Fruit fly (Drosophila melanogaster) whole organism, embryonic: ENCODE measurements around the gene ph-p.

Experiments used
- Atf3 ChIP-seq: fragments of 200-800 bp; sonication (Bioruptor generic); optimal IDR thresholded peaks from 3 replicates; lab custom pipeline; 2016; ENCODE audit warnings: missing biosample characterization, missing genetic modification characterization
- Bgb ChIP-seq: fragments of 200-800 bp; sonication (Bioruptor generic); IDR thresholded peaks from 2 replicates; pipeline ENCODE4 v1.3.6; 2022; ENCODE audit warnings: missing biosample characterization, missing genetic modification characterization; ENCODE audit not compliant: partially characterized antibody
- Blimp-1 ChIP-seq: fragments of 200-800 bp; sonication (Bioruptor generic); optimal IDR thresholded peaks from 3 replicates; lab custom pipeline; 2018; ENCODE audit warnings: missing biosample characterization, missing genetic modification characterization, mild to moderate bottlenecking, moderate library complexity, missing genetic modification reagents
- CG10267 ChIP-seq: fragments of 200-800 bp; sonication (Bioruptor generic); optimal IDR thresholded peaks from 2 replicates; lab custom pipeline; 2018; ENCODE audit warnings: missing biosample characterization, mild to moderate bottlenecking, missing genetic modification characterization, moderate library complexity
- CG11504 ChIP-seq: fragments of 200-800 bp; sonication (Bioruptor generic); optimal IDR thresholded peaks from 3 replicates; lab custom pipeline; 2019; ENCODE audit warnings: missing biosample characterization, mild to moderate bottlenecking, missing genetic modification characterization, moderate library complexity
- CG11560 ChIP-seq: fragments of 200-800 bp; sonication (Bioruptor generic); IDR thresholded peaks from 3 replicates; pipeline ENCODE4 v1.3.6; 2022; ENCODE audit warnings: missing biosample characterization, missing genetic modification characterization
- CG16779 ChIP-seq: fragments of 200-800 bp; sonication (Bioruptor generic); IDR thresholded peaks from 2 replicates; pipeline ENCODE4 v1.3.6; 2022; ENCODE audit warnings: missing biosample characterization, missing genetic modification characterization
- CG2116 ChIP-seq: fragments of 200-800 bp; sonication (Bioruptor generic); optimal IDR thresholded peaks from 3 replicates; lab custom pipeline; 2018; ENCODE audit warnings: missing biosample characterization, mild to moderate bottlenecking, missing genetic modification characterization
- CG3065 ChIP-seq: fragments of 200-800 bp; sonication (Bioruptor generic); optimal IDR thresholded peaks from 2 replicates; lab custom pipeline; 2016; ENCODE audit warnings: missing biosample characterization, missing genetic modification characterization
- CG31365 ChIP-seq: fragments of 200-800 bp; sonication (Bioruptor generic); optimal IDR thresholded peaks from 2 replicates; lab custom pipeline; 2018; ENCODE audit warnings: missing biosample characterization, mild to moderate bottlenecking, missing genetic modification characterization
- CG34422 ChIP-seq: fragments of 200-800 bp; sonication (Bioruptor generic); IDR thresholded peaks from 3 replicates; pipeline ENCODE4 v1.3.6; 2022; ENCODE audit warnings: missing biosample characterization, missing genetic modification characterization
- CG4282 ChIP-seq: fragments of 200-800 bp; sonication (Bioruptor generic); optimal IDR thresholded peaks from 2 replicates; lab custom pipeline; 2016; ENCODE audit warnings: missing biosample characterization, missing genetic modification characterization
- CG5180 ChIP-seq: fragments of 200-800 bp; sonication (Bioruptor generic); optimal IDR thresholded peaks from 3 replicates; lab custom pipeline; 2017; ENCODE audit warnings: missing biosample characterization, missing genetic modification characterization, mild to moderate bottlenecking, moderate library complexity, missing genetic modification reagents
- CG6683 ChIP-seq: fragments of 200-800 bp; sonication (Bioruptor generic); optimal IDR thresholded peaks from 2 replicates; lab custom pipeline; 2017; ENCODE audit warnings: missing biosample characterization, mild to moderate bottlenecking, missing genetic modification characterization, missing genetic modification reagents
- CG6791 ChIP-seq: fragments of 200-800 bp; sonication (Bioruptor generic); IDR thresholded peaks from 3 replicates; pipeline ENCODE4 v1.3.6; 2022; ENCODE audit warnings: missing biosample characterization, missing genetic modification characterization; ENCODE audit not compliant: partially characterized antibody
- CG8359 ChIP-seq: fragments of 200-800 bp; sonication (Bioruptor generic); optimal IDR thresholded peaks from 2 replicates; lab custom pipeline; 2017; ENCODE audit warnings: missing biosample characterization, mild to moderate bottlenecking, missing genetic modification characterization, borderline replicate concordance
- Dfd ChIP-seq, 2 experiments: fragments of >200 bp; optimal IDR thresholded peaks; 2 replicates each; lab custom pipeline; 2017; ENCODE audit warnings: missing biosample characterization in 2 of 2, missing genetic modification characterization in 2 of 2
- E2f2 ChIP-seq: fragments of 200-800 bp; sonication (Bioruptor generic); IDR thresholded peaks from 2 replicates; pipeline ENCODE4 v1.3.6; 2022; ENCODE audit warnings: missing biosample characterization, missing genetic modification characterization
- H15 ChIP-seq: fragments of 200-800 bp; sonication (Bioruptor generic); IDR thresholded peaks from 3 replicates; pipeline ENCODE4 v1.3.6; 2022; ENCODE audit warnings: missing biosample characterization, missing genetic modification characterization
- HLH54F ChIP-seq: fragments of 200-800 bp; sonication (Bioruptor generic); optimal IDR thresholded peaks from 3 replicates; lab custom pipeline; 2016; ENCODE audit warnings: missing biosample characterization, missing genetic modification characterization
- HLHmδ ChIP-seq: fragments of 200-800 bp; sonication (Bioruptor generic); optimal IDR thresholded peaks from 2 replicates; lab custom pipeline; 2018; ENCODE audit warnings: missing biosample characterization, mild to moderate bottlenecking, missing genetic modification characterization, moderate library complexity
- Hand ChIP-seq: fragments of 200-800 bp; sonication (Bioruptor generic); optimal IDR thresholded peaks from 2 replicates; lab custom pipeline; 2017; ENCODE audit warnings: mild to moderate bottlenecking, missing biosample characterization, missing genetic modification reagents, missing genetic modification characterization
- HmgZ ChIP-seq: fragments of 200-800 bp; sonication (Bioruptor generic); optimal IDR thresholded peaks from 2 replicates; lab custom pipeline; 2018; ENCODE audit warnings: missing biosample characterization, mild to moderate bottlenecking, missing genetic modification characterization
- Hr3 ChIP-seq: fragments of 200-800 bp; sonication (Bioruptor generic); optimal IDR thresholded peaks from 3 replicates; lab custom pipeline; 2016; ENCODE audit warnings: missing biosample characterization, missing genetic modification characterization
- Hr39 ChIP-seq: fragments of >200 bp; optimal IDR thresholded peaks from 2 replicates; lab custom pipeline; 2017
- Kr ChIP-seq: fragments of 200-800 bp; sonication (Bioruptor generic); optimal IDR thresholded peaks from 2 replicates; lab custom pipeline; 2017; ENCODE audit warnings: missing biosample characterization, mild to moderate bottlenecking, missing genetic modification characterization
- Rfx ChIP-seq: fragments of 200-800 bp; sonication (Bioruptor generic); IDR thresholded peaks from 2 replicates; pipeline ENCODE4 v1.3.6; 2022; ENCODE audit warnings: missing biosample characterization, missing genetic modification characterization
- Scr ChIP-seq: fragments of 200-800 bp; sonication (Bioruptor generic); IDR thresholded peaks from 2 replicates; pipeline ENCODE4 v1.3.6; 2022; ENCODE audit warnings: missing biosample characterization, missing genetic modification characterization; ENCODE audit not compliant: partially characterized antibody
- Taf1 ChIP-seq: fragments of 200-800 bp; sonication (Bioruptor generic); IDR thresholded peaks from 2 replicates; pipeline ENCODE4 v1.3.6; 2022; ENCODE audit warnings: missing biosample characterization, missing genetic modification characterization
- ac ChIP-seq: fragments of 200-800 bp; sonication (Bioruptor generic); optimal IDR thresholded peaks from 3 replicates; lab custom pipeline; 2017; ENCODE audit warnings: missing biosample characterization, mild to moderate bottlenecking, missing genetic modification characterization
- bcd ChIP-seq: fragments of 200-800 bp; sonication (Bioruptor generic); optimal IDR thresholded peaks from 2 replicates; lab custom pipeline; 2017; ENCODE audit warnings: missing biosample characterization, mild to moderate bottlenecking, missing genetic modification characterization
- chm ChIP-seq: fragments of 200-800 bp; sonication (Bioruptor generic); IDR thresholded peaks from 2 replicates; pipeline ENCODE4 v1.3.6; 2022; ENCODE audit warnings: missing biosample characterization, missing genetic modification characterization
- cwo ChIP-seq: fragments of 200-800 bp; sonication (Bioruptor generic); optimal IDR thresholded peaks from 3 replicates; lab custom pipeline; 2017; ENCODE audit warnings: missing biosample characterization, missing genetic modification characterization, mild to moderate bottlenecking, moderate library complexity, missing genetic modification reagents
- danr ChIP-seq: fragments of 200-800 bp; sonication (Bioruptor generic); IDR thresholded peaks from 2 replicates; pipeline ENCODE4 v1.3.6; 2022; ENCODE audit warnings: missing biosample characterization, missing genetic modification characterization
- esg ChIP-seq: fragments of 200-800 bp; sonication (Bioruptor generic); conservative IDR thresholded peaks from 2 replicates; pipeline ENCODE4 v1.3.6; 2022; ENCODE audit warnings: missing biosample characterization, missing genetic modification characterization
- fd102C ChIP-seq: fragments of 200-800 bp; sonication (Bioruptor generic); optimal IDR thresholded peaks from 2 replicates; lab custom pipeline; 2018; ENCODE audit warnings: missing biosample characterization, mild to moderate bottlenecking, missing genetic modification characterization, moderate library complexity
- gcm ChIP-seq: fragments of 200-800 bp; sonication (Bioruptor generic); optimal IDR thresholded peaks from 2 replicates; lab custom pipeline; 2019; ENCODE audit warnings: missing biosample characterization, mild to moderate bottlenecking, missing genetic modification characterization, moderate library complexity
- gem ChIP-seq: fragments of 200-800 bp; sonication (Bioruptor generic); optimal IDR thresholded peaks from 2 replicates; lab custom pipeline; 2019; ENCODE audit warnings: missing biosample characterization, mild to moderate bottlenecking, missing genetic modification characterization, moderate library complexity
- lab ChIP-seq: fragments of 200-800 bp; sonication (Bioruptor generic); optimal IDR thresholded peaks from 3 replicates; lab custom pipeline; 2017; ENCODE audit warnings: missing biosample characterization, missing genetic modification characterization, mild to moderate bottlenecking, moderate library complexity, missing genetic modification reagents
- lmd ChIP-seq: fragments of 200-800 bp; sonication (Bioruptor generic); IDR thresholded peaks from 2 replicates; pipeline ENCODE4 v1.3.6; 2022; ENCODE audit warnings: missing biosample characterization, missing genetic modification characterization
- org-1 ChIP-seq: fragments of 200-800 bp; sonication (Bioruptor generic); optimal IDR thresholded peaks from 2 replicates; lab custom pipeline; 2017; ENCODE audit warnings: missing biosample characterization, missing genetic modification characterization
- pho ChIP-seq: fragments of 200-800 bp; sonication (Bioruptor generic); optimal IDR thresholded peaks from 2 replicates; lab custom pipeline; 2016; ENCODE audit warnings: missing biosample characterization, missing genetic modification characterization
- seq ChIP-seq: fragments of 200-800 bp; sonication (Bioruptor generic); IDR thresholded peaks from 2 replicates; pipeline ENCODE4 v1.3.6; 2022; ENCODE audit warnings: missing biosample characterization, missing genetic modification characterization
- sima ChIP-seq: fragments of 200-800 bp; sonication (Bioruptor generic); optimal IDR thresholded peaks from 2 replicates; lab custom pipeline; 2016; ENCODE audit warnings: missing biosample characterization, missing genetic modification characterization
- sisA ChIP-seq: fragments of 200-800 bp; sonication (Bioruptor generic); IDR thresholded peaks from 2 replicates; pipeline ENCODE4 v1.3.6; 2022; ENCODE audit warnings: missing biosample characterization, missing genetic modification characterization
- slou ChIP-seq: fragments of 200-800 bp; sonication (Bioruptor generic); optimal IDR thresholded peaks from 3 replicates; lab custom pipeline; 2016; ENCODE audit warnings: missing biosample characterization, missing genetic modification characterization
- trh ChIP-seq: fragments of 200-800 bp; sonication (Bioruptor generic); optimal IDR thresholded peaks from 2 replicates; lab custom pipeline; 2016; ENCODE audit warnings: missing biosample characterization, missing genetic modification characterization
- vnd ChIP-seq: fragments of 200-800 bp; sonication (Bioruptor generic); IDR thresholded peaks from 3 replicates; pipeline ENCODE4 v1.3.6; 2022; ENCODE audit warnings: missing biosample characterization, missing genetic modification characterization; ENCODE audit not compliant: partially characterized antibody
- wor ChIP-seq: fragments of 200-800 bp; sonication (Bioruptor generic); IDR thresholded peaks from 2 replicates; pipeline ENCODE4 v1.3.6; 2022; ENCODE audit warnings: missing biosample characterization, missing genetic modification characterization

ph-p gene

dm6 chrX:2137587-2138341 is 407 bp downstream of the ph-p start (continued):
- TF ChIP-seq Scr (GFP tag; lab: Robert Waterston, UW) (peak; percentile 64), HmgZ (peak; percentile 99), Bgb (GFP tag; lab: Robert Waterston, UW) (peak; percentile 47; the same call in 1 of the 2 replicates), CG6791 (GFP tag; lab: Robert Waterston, UW) (peak; percentile 68; the same call in 1 of the 3 replicates), CG5180 (GFP tag; lab: Kevin White, UChicago) (peak; percentile 93), danr (GFP tag; lab: Robert Waterston, UW) (peak; percentile 99), Dfd (GFP tag; optimal IDR thresholded peaks at IDR 0.05; lab: Kevin White, UChicago) (no peak), Blimp-1 (GFP tag; lab: Kevin White, UChicago) (peak; percentile 98), ac (peak; percentile 99), Rfx (GFP tag; lab: Robert Waterston, UW) (peak; percentile 99), H15 (GFP tag; lab: Robert Waterston, UW) (peak; percentile 98), CG3065 (GFP tag; lab: Kevin White, UChicago) (peak; percentile 97), gcm (GFP tag; lab: Kevin White, UChicago) (peak; percentile 99), fd102C (GFP tag; lab: Kevin White, UChicago) (peak; percentile 97), pho (GFP tag; lab: Kevin White, UChicago) (peak; percentile 96), CG4282 (GFP tag; lab: Kevin White, UChicago) (peak; percentile 91), org-1 (GFP tag; lab: Kevin White, UChicago) (peak; percentile 98), vnd (GFP tag; lab: Robert Waterston, UW) (peak; percentile 80), CG11504 (tag; lab: Kevin White, UChicago) (peak; percentile 98), CG2116 (GFP tag; lab: Kevin White, UChicago) (peak; percentile 85), Kr (GFP tag; lab: Kevin White, UChicago) (peak; percentile 97), CG6683 (GFP tag; lab: Kevin White, UChicago) (peak; percentile 99), esg (peak; percentile 99), Hr39 (lab: Kevin White, UChicago) (no peak), bcd (GFP tag; lab: Kevin White, UChicago) (peak; percentile 99), Hr3 (GFP tag; lab: Kevin White, UChicago) (peak; percentile 95), Atf3 (GFP tag; lab: Kevin White, UChicago) (peak; percentile 88), cwo (peak; percentile 98), seq (GFP tag; lab: Robert Waterston, UW) (peak; percentile 99), lab (GFP tag; lab: Kevin White, UChicago) (peak; percentile 99), CG11560 (peak; percentile 91), CG10267 (tag; lab: Kevin White, UChicago) (peak; percentile 97), HLHmδ (GFP tag; lab: Kevin White, UChicago) (no peak), gem (tag; lab: Kevin White, UChicago) (peak; percentile 100), Taf1 (GFP tag; lab: Robert Waterston, UW) (peak; percentile 99), CG34422 (peak; percentile 99), Hand (GFP tag; lab: Kevin White, UChicago) (peak; percentile 100), lmd (GFP tag; lab: Robert Waterston, UW) (peak; percentile 99), CG8359 (GFP tag; lab: Kevin White, UChicago) (peak; percentile 96), trh (GFP tag; lab: Kevin White, UChicago) (peak; percentile 97), E2f2 (peak; percentile 79), sima (GFP tag; lab: Kevin White, UChicago) (peak; percentile 89), sisA (GFP tag; lab: Robert Waterston, UW) (peak; percentile 99), slou (GFP tag; lab: Kevin White, UChicago) (peak; percentile 98), HLH54F (GFP tag; lab: Kevin White, UChicago) (peak; percentile 93), wor (GFP tag; lab: Robert Waterston, UW) (peak; percentile 99), chm (GFP tag; lab: Robert Waterston, UW) (peak; percentile 97), CG16779 (GFP tag; lab: Robert Waterston, UW) (peak; percentile 95), CG31365 (tag; lab: Kevin White, UChicago) (peak; percentile 93)
